Worm (Caenorhabditis elegans): ENCODE results near the gene elo-9.

elo-9 gene

ce11 chrII:14966420-14966819 is 2.5 kb upstream of the elo-9 start:
- no peak for TF ChIP-seq ceh-9 (tag; optimal IDR thresholded peaks at IDR 0.05)
- no peak for TF ChIP-seq hlh-13 (GFP tag; optimal IDR thresholded peaks at IDR 0.05)

ce11 chrII:14964877-14965276 is 969 bp upstream of the elo-9 start:
- peak; percentile 62 for TF ChIP-seq elt-2 (tag; optimal IDR thresholded peaks at IDR 0.05)
- TF ChIP-seq hlh-8 (tag; optimal IDR thresholded peaks at IDR 0.05): no peak
- TF ChIP-seq sox-4 (tag; optimal IDR thresholded peaks at IDR 0.05): no peak
- no peak for TF ChIP-seq unc-55 (GFP tag; optimal IDR thresholded peaks at IDR 0.05)

- TF ChIP-seq elt-2 (tag; optimal IDR thresholded peaks at IDR 0.05) (peak; percentile 77), pat-9 (tag; optimal IDR thresholded peaks at IDR 0.05) (no peak)
Observed at ce11 chrII:14959273-14959672, 4.6 kb downstream of the elo-9 start.

ce11 chrII:14958113-14958512 is 5.8 kb downstream of the elo-9 start, which contains the start of gene Y53F4B.1:
TSS of gene Y53F4B.1 (minus strand) at chrII:14958213.
- TF ChIP-seq ceh-18 (tag; optimal IDR thresholded peaks at IDR 0.05): no peak
- no peak for TF ChIP-seq pat-9 (tag; optimal IDR thresholded peaks at IDR 0.05)
- TF ChIP-seq ceh-19 (GFP tag; optimal IDR thresholded peaks at IDR 0.05): no peak

- no peak for TF ChIP-seq gmeb-2 (tag; optimal IDR thresholded peaks at IDR 0.05)
- peak; percentile 42 for TF ChIP-seq ceh-48 (tag; optimal IDR thresholded peaks at IDR 0.05)
Observed at ce11 chrII:14952464-14953064, 11.3 kb downstream of the elo-9 start.

- TF ChIP-seq fax-1 (tag; optimal IDR thresholded peaks at IDR 0.05) (no peak), ceh-18 (tag; optimal IDR thresholded peaks at IDR 0.05) (no peak), nhr-232 (tag; optimal IDR thresholded peaks at IDR 0.05) (no peak), pat-9 (tag; optimal IDR thresholded peaks at IDR 0.05) (no peak), eyg-1 (tag; optimal IDR thresholded peaks at IDR 0.05) (no peak)
Observed at ce11 chrII:14946545-14946944, 17.4 kb downstream of the elo-9 start.

- TF ChIP-seq hlh-8 (tag; optimal IDR thresholded peaks at IDR 0.05) (no peak), ceh-14 (tag; optimal IDR thresholded peaks at IDR 0.05) (no peak), nhr-232 (tag; optimal IDR thresholded peaks at IDR 0.05) (no peak), C38D4.7 (GFP tag; optimal IDR thresholded peaks at IDR 0.05) (no peak), gmeb-2 (tag; optimal IDR thresholded peaks at IDR 0.05) (no peak), pqm-1 (tag; optimal IDR thresholded peaks at IDR 0.05) (no peak), ceh-6 (GFP tag; optimal IDR thresholded peaks at IDR 0.05) (no peak), fkh-10 (GFP tag; optimal IDR thresholded peaks at IDR 0.05) (no peak), zip-5 (tag; optimal IDR thresholded peaks at IDR 0.05) (no peak), ceh-9 (tag; optimal IDR thresholded peaks at IDR 0.05) (no peak), fkh-6 (tag; optimal IDR thresholded peaks at IDR 0.05) (no peak), ztf-16 (tag; optimal IDR thresholded peaks at IDR 0.05) (no peak)
Observed at ce11 chrII:14945518-14945917, 18.4 kb downstream of the elo-9 start.

ce11 chrII:14940980-14941379 is 22.9 kb downstream of the elo-9 start:
- no peak for TF ChIP-seq ceh-34 (tag; optimal IDR thresholded peaks at IDR 0.05)
- no peak for TF ChIP-seq C38D4.7 (GFP tag; optimal IDR thresholded peaks at IDR 0.05)
- TF ChIP-seq unc-86 (tag; optimal IDR thresholded peaks at IDR 0.05): no peak
- TF ChIP-seq unc-3 (GFP tag; conservative IDR thresholded peaks at IDR 0.05): no peak
- no peak for TF ChIP-seq unc-3 (tag; optimal IDR thresholded peaks at IDR 0.05)
- TF ChIP-seq gmeb-2 (tag; optimal IDR thresholded peaks at IDR 0.05): no peak
- TF ChIP-seq tbx-2 (tag; optimal IDR thresholded peaks at IDR 0.05): no peak
- no peak for TF ChIP-seq unc-55 (GFP tag; optimal IDR thresholded peaks at IDR 0.05)
- no peak for TF ChIP-seq odd-2 (tag; optimal IDR thresholded peaks at IDR 0.05)
- no peak for TF ChIP-seq ama-1 (optimal IDR thresholded peaks at IDR 0.05)
- no peak for TF ChIP-seq pros-1 (tag; optimal IDR thresholded peaks at IDR 0.05)
- no peak for TF ChIP-seq ref-2 (tag; optimal IDR thresholded peaks at IDR 0.05)
- TF ChIP-seq lin-11 (tag; optimal IDR thresholded peaks at IDR 0.05): no peak
- TF ChIP-seq sox-2 (GFP tag; IDR thresholded peaks at IDR 0.05): no peak
- TF ChIP-seq elt-4 (tag; optimal IDR thresholded peaks at IDR 0.05): no peak
- TF ChIP-seq pag-3 (tag; optimal IDR thresholded peaks at IDR 0.05; ENCODE audit: borderline replicate concordance): no peak
- TF ChIP-seq sdc-2 (tag; optimal IDR thresholded peaks at IDR 0.05): no peak
- TF ChIP-seq hlh-30 (tag; optimal IDR thresholded peaks at IDR 0.05; ENCODE audit: insufficient read depth): no peak
